Comparison of ENCODE assay signal across 3 fruit fly cellular contexts in genomic region chr3R:5211901-5212758, dm6.
TF ChIP-seq lines count a peak whose summit lies in the region.

No protein-coding gene starts in this region.

TF ChIP-seq in whole organism, embryonic, 481 proteins besides CTCF, POLR2A, EP300 and RAD21 (continued from another document and continues in another):
- TF ChIP-seq grau (tag; optimal IDR thresholded peaks at IDR 0.05; lab: Kevin White, UChicago): peak; percentile 76
- TF ChIP-seq bab2 (GFP tag; optimal IDR thresholded peaks at IDR 0.05; lab: Kevin White, UChicago): peak; percentile 75
- peak; percentile 71 for TF ChIP-seq Oli (tag; optimal IDR thresholded peaks at IDR 0.05; lab: Kevin White, UChicago)
- TF ChIP-seq oc (tag; optimal IDR thresholded peaks at IDR 0.05; lab: Kevin White, UChicago): peak; percentile 11
- no peak for TF ChIP-seq rib (GFP tag; IDR thresholded peaks at IDR 0.05; lab: Robert Waterston, UW)
- peak; percentile 81 for TF ChIP-seq az2 (GFP tag; optimal IDR thresholded peaks at IDR 0.05; lab: Kevin White, UChicago)
- peak; percentile 85 for TF ChIP-seq gcm (GFP tag; optimal IDR thresholded peaks at IDR 0.05; lab: Kevin White, UChicago)
- no peak for TF ChIP-seq tup (GFP tag; optimal IDR thresholded peaks at IDR 0.05; lab: Kevin White, UChicago)
- TF ChIP-seq cas (GFP tag; IDR thresholded peaks at IDR 0.05; lab: Robert Waterston, UW): no peak
- peak; percentile 40 for TF ChIP-seq HLH54F (GFP tag; optimal IDR thresholded peaks at IDR 0.05; lab: Kevin White, UChicago)
- no peak for TF ChIP-seq CG1024 (GFP tag; IDR thresholded peaks at IDR 0.05; lab: Robert Waterston, UW)
- peak; percentile 53 for TF ChIP-seq CG4854 (GFP tag; optimal IDR thresholded peaks at IDR 0.05; lab: Kevin White, UChicago)
- TF ChIP-seq Deaf1 (tag; optimal IDR thresholded peaks at IDR 0.05; lab: Kevin White, UChicago): no peak
- peak; percentile 60; the same call in 1 of the 3 replicates for TF ChIP-seq H15 (GFP tag; IDR thresholded peaks at IDR 0.05; lab: Robert Waterston, UW)
- no peak for TF ChIP-seq wor (GFP tag; IDR thresholded peaks at IDR 0.05; lab: Robert Waterston, UW)
- peak; percentile 41 for TF ChIP-seq crc (GFP tag; optimal IDR thresholded peaks at IDR 0.05; lab: Kevin White, UChicago)
- TF ChIP-seq CG33557 (GFP tag; optimal IDR thresholded peaks at IDR 0.05; lab: Kevin White, UChicago): peak; percentile 95
- TF ChIP-seq CG9817 (tag; optimal IDR thresholded peaks at IDR 0.05; lab: Kevin White, UChicago): no peak
- peak; percentile 84 for TF ChIP-seq jumu (GFP tag; optimal IDR thresholded peaks at IDR 0.05; lab: Kevin White, UChicago)
- peak; percentile 84 for TF ChIP-seq Chrac-16 (GFP tag; optimal IDR thresholded peaks at IDR 0.05; lab: Kevin White, UChicago)
- no peak for TF ChIP-seq CG34376 (GFP tag; optimal IDR thresholded peaks at IDR 0.05; lab: Kevin White, UChicago)
- TF ChIP-seq run (tag; optimal IDR thresholded peaks at IDR 0.05; lab: Kevin White, UChicago): no peak
- peak; percentile 48 for TF ChIP-seq sisA (GFP tag; IDR thresholded peaks at IDR 0.05; lab: Robert Waterston, UW)
- TF ChIP-seq CG2199 (GFP tag; IDR thresholded peaks at IDR 0.05; lab: Robert Waterston, UW): peak; percentile 58; the same call in 1 of the 3 replicates
- no peak for TF ChIP-seq Poxn (GFP tag; IDR thresholded peaks at IDR 0.05; lab: Robert Waterston, UW)
- TF ChIP-seq jing (GFP tag; optimal IDR thresholded peaks at IDR 0.05; lab: Kevin White, UChicago): peak; percentile 44
- TF ChIP-seq Vsx1 (GFP tag; optimal IDR thresholded peaks at IDR 0.05; lab: Kevin White, UChicago): peak; percentile 34
- TF ChIP-seq Mad (GFP tag; optimal IDR thresholded peaks at IDR 0.05; lab: Kevin White, UChicago): peak; percentile 75
- TF ChIP-seq CG7839 (tag; optimal IDR thresholded peaks at IDR 0.05; lab: Kevin White, UChicago): peak; percentile 74
- no peak for TF ChIP-seq pfk (GFP tag; optimal IDR thresholded peaks at IDR 0.05; lab: Kevin White, UChicago)
- peak; percentile 8 for TF ChIP-seq Asciz (GFP tag; optimal IDR thresholded peaks at IDR 0.05; lab: Kevin White, UChicago)
- peak; percentile 90 for TF ChIP-seq ara (GFP tag; IDR thresholded peaks at IDR 0.05; lab: Robert Waterston, UW)
- peak; percentile 85 for TF ChIP-seq CG8290 (GFP tag; optimal IDR thresholded peaks at IDR 0.05; lab: Kevin White, UChicago)
- peak in 1 of 2 experiments; percentile 72 for TF ChIP-seq CG8290 (tag; optimal IDR thresholded peaks at IDR 0.05; lab: Kevin White, UChicago)
- no peak for TF ChIP-seq bbx (GFP tag; IDR thresholded peaks at IDR 0.05; lab: Robert Waterston, UW; ENCODE audit: partially characterized antibody)
- TF ChIP-seq sr (GFP tag; IDR thresholded peaks at IDR 0.05; lab: Robert Waterston, UW): no peak
- TF ChIP-seq Hmx (GFP tag; optimal IDR thresholded peaks at IDR 0.05; lab: Kevin White, UChicago): no peak
- no peak for TF ChIP-seq stc (GFP tag; IDR thresholded peaks at IDR 0.05; lab: Robert Waterston, UW)
- TF ChIP-seq HLHmδ (GFP tag; optimal IDR thresholded peaks at IDR 0.05; lab: Kevin White, UChicago): peak; percentile 13
- peak; percentile 75 for TF ChIP-seq Bdp1 (GFP tag; optimal IDR thresholded peaks at IDR 0.05; lab: Kevin White, UChicago)
- TF ChIP-seq repo (GFP tag; optimal IDR thresholded peaks at IDR 0.05; lab: Kevin White, UChicago): peak; percentile 69
- TF ChIP-seq CG17359 (tag; optimal IDR thresholded peaks at IDR 0.05; lab: Kevin White, UChicago): peak; percentile 52
- TF ChIP-seq CG11247 (GFP tag; IDR thresholded peaks at IDR 0.05; lab: Robert Waterston, UW): peak; percentile 54
- no peak for TF ChIP-seq Rfx (GFP tag; IDR thresholded peaks at IDR 0.05; lab: Robert Waterston, UW)
- peak; percentile 32; the same call in 1 of the 2 replicates for TF ChIP-seq CG14667 (GFP tag; IDR thresholded peaks at IDR 0.05; lab: Robert Waterston, UW)

TF ChIP-seq in whole organism, prepupa, 60 proteins besides CTCF, POLR2A, EP300 and RAD21 (continued from another document):
- no peak for TF ChIP-seq eg (GFP tag; IDR thresholded peaks at IDR 0.05; lab: Robert Waterston, UW)
- no peak for TF ChIP-seq CG7368 (GFP tag; optimal IDR thresholded peaks at IDR 0.05; lab: Kevin White, UChicago)
- no peak for TF ChIP-seq Smox (GFP tag; optimal IDR thresholded peaks at IDR 0.05; lab: Kevin White, UChicago)
- no peak for TF ChIP-seq CG8319 (GFP tag; optimal IDR thresholded peaks at IDR 0.05; lab: Kevin White, UChicago)
- TF ChIP-seq Sox15 (GFP tag; optimal IDR thresholded peaks at IDR 0.05; lab: Kevin White, UChicago): no peak
- TF ChIP-seq dsx (GFP tag; optimal IDR thresholded peaks at IDR 0.05; lab: Kevin White, UChicago; ENCODE audit: poor library complexity, severe bottlenecking): peak; percentile 50
- TF ChIP-seq cyc (GFP tag; optimal IDR thresholded peaks at IDR 0.05; lab: Kevin White, UChicago): no peak
- peak; percentile 2 for TF ChIP-seq Hr39 (GFP tag; optimal IDR thresholded peaks at IDR 0.05; lab: Kevin White, UChicago)
- TF ChIP-seq Ets96B (tag; optimal IDR thresholded peaks at IDR 0.05; lab: Kevin White, UChicago): peak; percentile 65
- TF ChIP-seq CG32006 (GFP tag; optimal IDR thresholded peaks at IDR 0.05; lab: Kevin White, UChicago): peak; percentile 52
- TF ChIP-seq CG3919 (GFP tag; optimal IDR thresholded peaks at IDR 0.05; lab: Kevin White, UChicago): peak; percentile 65
- peak; percentile 79 for TF ChIP-seq svp (GFP tag; lab: Kevin White, UChicago)
- TF ChIP-seq salr (GFP tag; optimal IDR thresholded peaks at IDR 0.05; lab: Kevin White, UChicago): peak in 1 of 2 experiments; percentile 20
- no peak for TF ChIP-seq Sox102F (GFP tag; optimal IDR thresholded peaks at IDR 0.05; lab: Kevin White, UChicago)
- TF ChIP-seq CG8632 (GFP tag; optimal IDR thresholded peaks at IDR 0.05; lab: Kevin White, UChicago): peak; percentile 27
- TF ChIP-seq CG6854 (GFP tag; optimal IDR thresholded peaks at IDR 0.05; lab: Kevin White, UChicago): no peak
- no peak for TF ChIP-seq vri (GFP tag; optimal IDR thresholded peaks at IDR 0.05; lab: Kevin White, UChicago)
- peak; percentile 65 for TF ChIP-seq CG3032 (tag; optimal IDR thresholded peaks at IDR 0.05; lab: Kevin White, UChicago)
- no peak for TF ChIP-seq CG4318 (GFP tag; optimal IDR thresholded peaks at IDR 0.05; lab: Kevin White, UChicago)
- 0 out of 2 replicates have a peak, but pooled peaks have one; percentile 16 for TF ChIP-seq Gug (GFP tag; IDR thresholded peaks at IDR 0.05; lab: Robert Waterston, UW)
- peak; percentile 49 for TF ChIP-seq OdsH (GFP tag; optimal IDR thresholded peaks at IDR 0.05; lab: Kevin White, UChicago)
- TF ChIP-seq CG11294 (GFP tag; IDR thresholded peaks at IDR 0.05; lab: Robert Waterston, UW): no peak
- TF ChIP-seq dac (GFP tag; optimal IDR thresholded peaks at IDR 0.05; lab: Kevin White, UChicago): no peak
- TF ChIP-seq Lpt (GFP tag; optimal IDR thresholded peaks at IDR 0.05; lab: Kevin White, UChicago): no peak
- peak; percentile 72 for TF ChIP-seq CG6808 (GFP tag; optimal IDR thresholded peaks at IDR 0.05; lab: Kevin White, UChicago)
- TF ChIP-seq Hr4 (GFP tag; optimal IDR thresholded peaks at IDR 0.05; lab: Kevin White, UChicago): peak; percentile 10
- TF ChIP-seq acj6 (GFP tag; optimal IDR thresholded peaks at IDR 0.05; lab: Kevin White, UChicago): peak; percentile 41
- TF ChIP-seq CG10631 (GFP tag; optimal IDR thresholded peaks at IDR 0.05; lab: Kevin White, UChicago): peak; percentile 50
- TF ChIP-seq CG10669 (GFP tag; optimal IDR thresholded peaks at IDR 0.05; lab: Kevin White, UChicago): peak; percentile 63
- no peak for TF ChIP-seq Ets21C (GFP tag; optimal IDR thresholded peaks at IDR 0.05; lab: Kevin White, UChicago)
- TF ChIP-seq CG8119 (GFP tag; IDR thresholded peaks at IDR 0.05; lab: Robert Waterston, UW): 0 out of 3 replicates have a peak, but pooled peaks have one; percentile 39
- TF ChIP-seq CG15336 (GFP tag; IDR thresholded peaks at IDR 0.05; lab: Robert Waterston, UW): 0 out of 2 replicates have a peak, but pooled peaks have one; percentile 35
- no peak for TF ChIP-seq CG11902 (GFP tag; optimal IDR thresholded peaks at IDR 0.05; lab: Kevin White, UChicago)
- peak; percentile 26 for TF ChIP-seq Met (GFP tag; optimal IDR thresholded peaks at IDR 0.05; lab: Kevin White, UChicago)
- no peak for TF ChIP-seq fkh (GFP tag; optimal IDR thresholded peaks at IDR 0.05; lab: Kevin White, UChicago)
- peak; percentile 23 for TF ChIP-seq topi (GFP tag; optimal IDR thresholded peaks at IDR 0.05; lab: Kevin White, UChicago)

TF ChIP-seq in whole organism, wandering third instar larva, 38 proteins besides CTCF, POLR2A, EP300 and RAD21 (continued from another document):
- TF ChIP-seq Vsx2 (GFP tag; optimal IDR thresholded peaks at IDR 0.05; lab: Kevin White, UChicago; ENCODE audit: partially characterized antibody) (no peak), Mio (GFP tag; optimal IDR thresholded peaks at IDR 0.05; lab: Kevin White, UChicago) (no peak), Sp1 (GFP tag; optimal IDR thresholded peaks at IDR 0.05; lab: Kevin White, UChicago) (peak; percentile 16), usp (GFP tag; optimal IDR thresholded peaks at IDR 0.05; lab: Kevin White, UChicago) (no peak), Hnf4 (GFP tag; optimal IDR thresholded peaks at IDR 0.05; lab: Kevin White, UChicago) (no peak), br (GFP tag; optimal IDR thresholded peaks at IDR 0.05; lab: Kevin White, UChicago) (no peak)
